Worm (Caenorhabditis elegans) whole organism, L2 larva: ENCODE data around the gene Y54E2A.4.

Source experiments
- C34F6.9 ChIP-seq: fragments of 150-350 bp; optimal IDR thresholded peaks from 2 replicates; lab custom pipeline; 2014; ENCODE audit warnings: missing biosample characterization, missing genetic modification characterization
- F13H6.1 ChIP-seq: sonication (generic microtip); optimal IDR thresholded peaks from 2 replicates; lab custom pipeline; 2016; ENCODE audit warnings: missing genetic modification characterization, missing compliant biosample characterization
- Y55F3AM.14 ChIP-seq: fragments of 200-800 bp; sonication (Bioruptor generic); optimal IDR thresholded peaks from 2 replicates; lab custom pipeline; 2018; ENCODE audit warnings: mild to moderate bottlenecking, missing genetic modification characterization, missing compliant biosample characterization
- ama-1 ChIP-seq: fragments of 150-350 bp; optimal IDR thresholded peaks from 2 replicates; lab custom pipeline; 2018; ENCODE audit warnings: inconsistent platforms
- blmp-1 ChIP-seq: sonication (generic microtip); optimal IDR thresholded peaks from 2 replicates; lab custom pipeline; 2017; ENCODE audit warnings: missing genetic modification characterization, mild to moderate bottlenecking, missing compliant biosample characterization, antibody characterized with exemption, moderate library complexity; ENCODE audit not compliant: insufficient read depth
- ceh-16 ChIP-seq: fragments of 150-350 bp; optimal IDR thresholded peaks from 2 replicates; lab custom pipeline; 2014; ENCODE audit warnings: missing biosample characterization, missing genetic modification characterization
- ceh-82 ChIP-seq: fragments of 150-350 bp; optimal IDR thresholded peaks from 2 replicates; lab custom pipeline; 2014; ENCODE audit warnings: missing biosample characterization, missing genetic modification characterization
- crh-2 ChIP-seq: sonication (generic microtip); optimal IDR thresholded peaks from 2 replicates; lab custom pipeline; 2017; ENCODE audit warnings: missing biosample characterization, missing genetic modification characterization
- dmd-4 ChIP-seq: sonication (generic microtip); optimal IDR thresholded peaks from 2 replicates; lab custom pipeline; 2017; ENCODE audit warnings: missing biosample characterization, missing genetic modification characterization
- egl-27 ChIP-seq: sonication (generic microtip); optimal IDR thresholded peaks from 3 replicates; lab custom pipeline; 2017; ENCODE audit warnings: missing biosample characterization, missing genetic modification reagents, missing genetic modification characterization
- elt-1 ChIP-seq: fragments of 150-350 bp; optimal IDR thresholded peaks from 2 replicates; lab custom pipeline; 2014; ENCODE audit warnings: missing biosample characterization, missing genetic modification characterization
- elt-3 ChIP-seq: sonication (generic microtip); optimal IDR thresholded peaks from 2 replicates; lab custom pipeline; 2017; ENCODE audit warnings: missing biosample characterization, missing genetic modification characterization
- fos-1 ChIP-seq: fragments of 150-350 bp; optimal IDR thresholded peaks from 2 replicates; lab custom pipeline; 2014; ENCODE audit warnings: missing biosample characterization, missing genetic modification characterization
- gmeb-1 ChIP-seq: fragments of 150-350 bp; optimal IDR thresholded peaks from 2 replicates; lab custom pipeline; 2014; ENCODE audit warnings: missing biosample characterization, missing genetic modification characterization
- lin-11 ChIP-seq: fragments of 150-350 bp; sonication (generic microtip); optimal IDR thresholded peaks from 2 replicates; lab custom pipeline; 2014; ENCODE audit warnings: missing biosample characterization, missing genetic modification characterization, inconsistent platforms, mixed read lengths
- lin-13 ChIP-seq: fragments of 150-350 bp; optimal IDR thresholded peaks from 2 replicates; lab custom pipeline; 2014; ENCODE audit warnings: missing biosample characterization, missing genetic modification reagents, missing genetic modification characterization
- lin-39 ChIP-seq: fragments of 150-350 bp; optimal IDR thresholded peaks from 2 replicates; lab custom pipeline; 2014; ENCODE audit warnings: missing biosample characterization, missing genetic modification reagents, missing genetic modification characterization
- lsy-2 ChIP-seq, 2 experiments: fragments of 150-350 bp in 1 of 2; sonication (generic microtip) in 1 of 2; optimal IDR thresholded peaks; 2 replicates each; lab custom pipeline; 2014 to 2017; ENCODE audit warnings: missing biosample characterization in 2 of 2, missing genetic modification characterization in 2 of 2
- mab-5 ChIP-seq: fragments of 150-350 bp; optimal IDR thresholded peaks from 2 replicates; lab custom pipeline; 2014; ENCODE audit warnings: missing biosample characterization, missing genetic modification characterization
- mdl-1 ChIP-seq, 2 experiments: fragments of 150-350 bp in 1 of 2; sonication (generic microtip) in 1 of 2; optimal IDR thresholded peaks; 2 replicates each; lab custom pipeline; 2017; ENCODE audit warnings: missing biosample characterization in 2 of 2, missing genetic modification characterization in 2 of 2
- nhr-12 ChIP-seq: fragments of 150-350 bp; optimal IDR thresholded peaks from 2 replicates; lab custom pipeline; 2014; ENCODE audit warnings: missing biosample characterization, missing genetic modification characterization
- nhr-129 ChIP-seq: fragments of 150-350 bp; optimal IDR thresholded peaks from 2 replicates; lab custom pipeline; 2014; ENCODE audit warnings: missing biosample characterization, missing genetic modification characterization
- nhr-21 ChIP-seq: fragments of 150-350 bp; optimal IDR thresholded peaks from 2 replicates; lab custom pipeline; 2014; ENCODE audit warnings: missing biosample characterization, missing genetic modification characterization
- nhr-23 ChIP-seq: fragments of 150-350 bp; optimal IDR thresholded peaks from 2 replicates; lab custom pipeline; 2014; ENCODE audit warnings: missing biosample characterization, missing genetic modification reagents, missing genetic modification characterization
- nhr-237 ChIP-seq: fragments of 150-350 bp; optimal IDR thresholded peaks from 2 replicates; lab custom pipeline; 2014; ENCODE audit warnings: missing biosample characterization, missing genetic modification characterization
- nhr-25 ChIP-seq: fragments of 150-350 bp; sonication (generic microtip); optimal IDR thresholded peaks from 3 replicates; lab custom pipeline; 2014; ENCODE audit warnings: missing biosample characterization, missing genetic modification characterization
- nhr-77 ChIP-seq: fragments of 150-350 bp; optimal IDR thresholded peaks from 2 replicates; lab custom pipeline; 2014; ENCODE audit warnings: missing biosample characterization, missing genetic modification characterization
- sem-4 ChIP-seq: fragments of 150-350 bp; optimal IDR thresholded peaks from 2 replicates; lab custom pipeline; 2014; ENCODE audit warnings: missing biosample characterization, missing genetic modification reagents, missing genetic modification characterization
- sma-3 ChIP-seq: sonication (generic microtip); optimal IDR thresholded peaks from 2 replicates; lab custom pipeline; 2016; ENCODE audit warnings: missing genetic modification reagents, missing genetic modification characterization, missing compliant biosample characterization
- sma-9 ChIP-seq, 2 experiments: fragments of 150-350 bp in 1 of 2; sonication (generic microtip) in 1 of 2; optimal IDR thresholded peaks; 2 replicates each; lab custom pipeline; 2014 to 2016; ENCODE audit warnings: missing genetic modification characterization in 2 of 2, mild to moderate bottlenecking in 1 of 2, missing biosample characterization in 1 of 2, missing compliant biosample characterization in 1 of 2, missing genetic modification reagents in 1 of 2, moderate library complexity in 1 of 2
- snpc-4 ChIP-seq: fragments of 150-350 bp; optimal IDR thresholded peaks from 2 replicates; lab custom pipeline; 2014; ENCODE audit warnings: missing biosample characterization, missing genetic modification characterization
- unc-39 ChIP-seq: fragments of 150-350 bp; optimal IDR thresholded peaks from 2 replicates; lab custom pipeline; 2014; ENCODE audit warnings: missing biosample characterization, missing genetic modification characterization
- unc-55 ChIP-seq: fragments of 150-350 bp; sonication (generic microtip); optimal IDR thresholded peaks from 3 replicates; lab custom pipeline; 2014; ENCODE audit warnings: missing biosample characterization, missing genetic modification reagents, missing genetic modification characterization
- zag-1 ChIP-seq: fragments of 150-350 bp; optimal IDR thresholded peaks from 2 replicates; lab custom pipeline; 2014; ENCODE audit warnings: missing biosample characterization, missing genetic modification characterization
- ztf-1 ChIP-seq: fragments of 200-800 bp; sonication (Bioruptor generic); conservative IDR thresholded peaks from 2 replicates; pipeline ENCODE4 v1.3.6; 2022; ENCODE audit warnings: missing genetic modification characterization, missing compliant biosample characterization
- ztf-4 ChIP-seq: fragments of 150-350 bp; optimal IDR thresholded peaks from 2 replicates; lab custom pipeline; 2014; ENCODE audit warnings: missing biosample characterization, missing genetic modification characterization

Gene Y54E2A.4

ce11 chrII:14799367-14799766, 44.9 kb downstream of the Y54E2A.4 start:
- TF ChIP-seq nhr-25 (no peak), elt-1 (tag; lab: Kevin White, UChicago) (no peak), ztf-4 (tag; lab: Kevin White, UChicago) (no peak), lin-11 (no peak), mab-5 (tag; lab: Kevin White, UChicago) (no peak), zag-1 (no peak), dmd-4 (no peak), nhr-237 (tag; lab: Kevin White, UChicago) (no peak), ceh-16 (tag; lab: Kevin White, UChicago) (no peak), unc-39 (tag; lab: Kevin White, UChicago) (no peak), Y55F3AM.14 (GFP tag; lab: Kevin White, UChicago) (no peak), crh-2 (tag; lab: Kevin White, UChicago) (no peak), elt-3 (tag; lab: Kevin White, UChicago) (no peak), C34F6.9 (tag; lab: Kevin White, UChicago) (no peak), nhr-21 (tag; lab: Kevin White, UChicago) (no peak), sma-9 (GFP tag; optimal IDR thresholded peaks at IDR 0.05; lab: Kevin White, UChicago) (no peak), sma-9 (tag; optimal IDR thresholded peaks at IDR 0.05; lab: Kevin White, UChicago) (no peak), nhr-23 (tag; lab: Kevin White, UChicago) (no peak), lin-39 (no peak), unc-55 (no peak)
- TF ChIP-seq, all 48 proteins: peak for 0

- TF ChIP-seq nhr-12 (tag; lab: Kevin White, UChicago), result no peak
- TF ChIP-seq sma-3 (GFP tag; lab: Kevin White, UChicago), result peak; percentile 6
- TF ChIP-seq Y55F3AM.14 (GFP tag; lab: Kevin White, UChicago), result no peak
- TF ChIP-seq C34F6.9 (tag; lab: Kevin White, UChicago), result no peak
- TF ChIP-seq F13H6.1 (tag; lab: Kevin White, UChicago), result peak; percentile 22
- TF ChIP-seq fos-1 (tag; lab: Kevin White, UChicago), result peak; percentile 11
- no peak for TF ChIP-seq blmp-1 (tag; lab: Kevin White, UChicago)
- no peak for TF ChIP-seq elt-1 (tag; lab: Kevin White, UChicago)
- TF ChIP-seq mdl-1 (tag; optimal IDR thresholded peaks at IDR 0.05; lab: Kevin White, UChicago), result no peak
- TF ChIP-seq ceh-82 (tag; lab: Kevin White, UChicago), result no peak
- no peak for TF ChIP-seq ztf-1 (GFP tag; lab: Robert Waterston, UW)
- no peak for TF ChIP-seq nhr-21 (tag; lab: Kevin White, UChicago)
- TF ChIP-seq lsy-2 (tag; optimal IDR thresholded peaks at IDR 0.05; lab: Kevin White, UChicago), result peak in 1 of 2 experiments; percentile 63
- peak; percentile 48 for TF ChIP-seq lin-11
- TF ChIP-seq unc-55, result peak; percentile 62
- TF ChIP-seq snpc-4, result peak; percentile 97
- TF ChIP-seq sem-4, result peak; percentile 57
- TF ChIP-seq unc-39 (tag; lab: Kevin White, UChicago), result no peak
- TF ChIP-seq gmeb-1 (tag; lab: Kevin White, UChicago), result peak; percentile 30
- no peak for TF ChIP-seq nhr-25
- TF ChIP-seq sma-9 (GFP tag; optimal IDR thresholded peaks at IDR 0.05; lab: Kevin White, UChicago), result peak; percentile 48
- TF ChIP-seq sma-9 (tag; optimal IDR thresholded peaks at IDR 0.05; lab: Kevin White, UChicago), result no peak
- TF ChIP-seq ama-1 (lab: Kevin White, UChicago), result peak; percentile 36
- no peak for TF ChIP-seq nhr-77 (tag; lab: Kevin White, UChicago)
- no peak for TF ChIP-seq nhr-237 (tag; lab: Kevin White, UChicago)
- no peak for TF ChIP-seq egl-27 (tag; lab: Kevin White, UChicago)
- TF ChIP-seq lin-13 (GFP tag; lab: Kevin White, UChicago), result peak; percentile 33
- TF ChIP-seq crh-2 (tag; lab: Kevin White, UChicago), result peak; percentile 54
- TF ChIP-seq, all 48 proteins: peak for 13
Measured at ce11 chrII:14801086-14801531, 46.7 kb downstream of the Y54E2A.4 start.

ce11 chrII:14802527-14802926, 48.1 kb downstream of the Y54E2A.4 start:
- TF ChIP-seq sma-3 (GFP tag; lab: Kevin White, UChicago), result peak; percentile 1
- peak; percentile 1 for TF ChIP-seq nhr-129 (tag; lab: Kevin White, UChicago)
